Worm (Caenorhabditis elegans): ENCODE data around the gene K07H8.11.

DNA sequence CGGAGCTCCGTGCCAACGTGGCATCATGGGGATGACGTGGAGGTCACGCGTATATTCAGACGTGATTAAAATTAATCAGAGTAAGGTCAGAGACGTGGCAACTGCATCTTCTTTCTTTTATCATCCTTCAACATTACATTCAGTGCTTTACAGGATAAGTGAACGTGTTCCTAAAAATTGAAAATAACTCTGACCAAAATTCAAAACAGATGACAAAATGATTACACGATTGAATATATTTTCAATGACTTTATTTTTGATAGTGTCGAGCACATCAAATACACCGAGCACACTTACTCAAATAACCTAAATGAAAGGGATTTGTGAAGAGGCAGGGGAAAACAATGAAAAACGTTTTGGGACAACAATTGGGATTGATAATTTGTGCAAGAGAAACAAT is 11.2 kb upstream of the K07H8.11 start, which contains the start of gene K07H8.9:
- no peak for TF ChIP-seq ama-1 (optimal IDR thresholded peaks at IDR 0.05)
- TF ChIP-seq hmbx-1 (tag; optimal IDR thresholded peaks at IDR 0.05): no peak
- no peak for TF ChIP-seq ets-7 (tag; optimal IDR thresholded peaks at IDR 0.05)
